Fruit fly (Drosophila melanogaster): Measurements from ENCODE around the gene CNPYb.

Gene CNPYb

dm6 chr3L:19132586-19132985, 36.6 kb upstream of the CNPYb start:
- no peak for TF ChIP-seq CG16779 (tag; optimal IDR thresholded peaks at IDR 0.05)

dm6 chr3L:19129565-19129964, 33.5 kb upstream of the CNPYb start, which contains the start of gene Spn75F:
Gene Spn75F, minus strand, starts transcription at chr3L:19129665.
- TF ChIP-seq CG1621 (tag; optimal IDR thresholded peaks at IDR 0.05) (no peak), ss (GFP tag; optimal IDR thresholded peaks at IDR 0.05) (no peak), CG32006 (GFP tag; optimal IDR thresholded peaks at IDR 0.05) (no peak), CG15336 (GFP tag; IDR thresholded peaks at IDR 0.05) (no peak), svp (GFP tag) (peak; percentile 38), topi (GFP tag; optimal IDR thresholded peaks at IDR 0.05) (no peak), OdsH (GFP tag; optimal IDR thresholded peaks at IDR 0.05) (no peak), cyc (GFP tag; optimal IDR thresholded peaks at IDR 0.05) (no peak), Sox14 (GFP tag; optimal IDR thresholded peaks at IDR 0.05) (no peak)

DNA sequence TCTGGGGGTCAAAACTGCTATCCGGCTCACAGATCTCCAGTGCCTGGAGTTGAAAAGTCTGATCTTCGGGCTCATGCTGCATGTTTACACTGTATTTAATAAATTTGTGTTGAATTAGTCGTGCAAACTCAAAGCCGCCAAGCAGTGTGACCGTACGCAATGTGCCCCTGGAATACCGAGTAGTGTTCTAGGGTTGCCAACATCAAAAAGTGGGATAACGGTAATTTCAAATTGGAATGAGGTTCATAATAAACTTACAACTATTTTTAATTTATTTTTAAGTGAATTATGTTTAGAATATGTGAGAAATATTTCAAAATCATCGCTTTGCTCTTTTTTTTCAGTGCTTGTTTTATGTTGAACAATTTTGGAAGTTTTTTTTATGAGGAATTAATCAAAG, 4.2 kb upstream of the CNPYb start, which contains the start of gene Gem2:
Gem2 (minus strand) TSS at position 176 of the 400 bp plus-strand sequence.
- TF ChIP-seq CG3032 (tag; optimal IDR thresholded peaks at IDR 0.05) (no peak), Eip78C (GFP tag) (peak; percentile 66)

- TF ChIP-seq ss (GFP tag; optimal IDR thresholded peaks at IDR 0.05), result no peak
- peak; percentile 83 for TF ChIP-seq Ets96B (tag; optimal IDR thresholded peaks at IDR 0.05)
- TF ChIP-seq Sox14 (GFP tag; optimal IDR thresholded peaks at IDR 0.05), result peak; percentile 92
- TF ChIP-seq CG16779 (tag; optimal IDR thresholded peaks at IDR 0.05), result peak; percentile 62
- TF ChIP-seq Smox (GFP tag; optimal IDR thresholded peaks at IDR 0.05), result peak; percentile 62
- TF ChIP-seq CG8632 (GFP tag; optimal IDR thresholded peaks at IDR 0.05), result peak; percentile 76
- TF ChIP-seq Eip78C (GFP tag), result peak; percentile 93
- TF ChIP-seq CG11294 (GFP tag; IDR thresholded peaks at IDR 0.05), result peak; percentile 69; the same call in 1 of the 2 replicates
- TF ChIP-seq CG3032 (tag; optimal IDR thresholded peaks at IDR 0.05), result peak; percentile 81
- no peak for TF ChIP-seq CG6276 (GFP tag; optimal IDR thresholded peaks at IDR 0.05)
- TF ChIP-seq spab (GFP tag; optimal IDR thresholded peaks at IDR 0.05), result no peak
- TF ChIP-seq fkh (GFP tag; optimal IDR thresholded peaks at IDR 0.05), result peak; percentile 60
- TF ChIP-seq CG1621 (tag; optimal IDR thresholded peaks at IDR 0.05), result no peak
- TF ChIP-seq CG7368 (GFP tag; optimal IDR thresholded peaks at IDR 0.05), result peak; percentile 55
- peak; percentile 90 for TF ChIP-seq CG8119 (GFP tag; IDR thresholded peaks at IDR 0.05)
- TF ChIP-seq CG34406 (GFP tag; optimal IDR thresholded peaks at IDR 0.05), result peak; percentile 74
- TF ChIP-seq CG15336 (GFP tag; IDR thresholded peaks at IDR 0.05), result peak; percentile 88
- TF ChIP-seq fd59A (GFP tag; optimal IDR thresholded peaks at IDR 0.05), result peak; percentile 66
- peak; percentile 59 for TF ChIP-seq Ets21C (GFP tag; optimal IDR thresholded peaks at IDR 0.05)
- TF ChIP-seq CG4318 (GFP tag; optimal IDR thresholded peaks at IDR 0.05), result peak; percentile 82
- peak; percentile 83 for TF ChIP-seq net (GFP tag; optimal IDR thresholded peaks at IDR 0.05)
- peak; percentile 77 for TF ChIP-seq Hr39 (GFP tag; optimal IDR thresholded peaks at IDR 0.05)
- TF ChIP-seq Blimp-1 (GFP tag; optimal IDR thresholded peaks at IDR 0.05), result peak; percentile 34
- TF ChIP-seq pdm3 (GFP tag; optimal IDR thresholded peaks at IDR 0.05), result peak; percentile 81
- no peak for TF ChIP-seq dac (GFP tag; optimal IDR thresholded peaks at IDR 0.05)
- TF ChIP-seq Gug (GFP tag; IDR thresholded peaks at IDR 0.05), result peak; percentile 83
- peak; percentile 83 for TF ChIP-seq achi (GFP tag; optimal IDR thresholded peaks at IDR 0.05)
- peak in 1 of 2 experiments; percentile 76 for TF ChIP-seq salr (GFP tag; optimal IDR thresholded peaks at IDR 0.05)
- TF ChIP-seq CG32006 (GFP tag; optimal IDR thresholded peaks at IDR 0.05), result peak; percentile 91
- TF ChIP-seq vri (GFP tag; optimal IDR thresholded peaks at IDR 0.05), result no peak
- TF ChIP-seq CG10631 (GFP tag; optimal IDR thresholded peaks at IDR 0.05), result peak; percentile 92
- TF ChIP-seq Eip93F (GFP tag; optimal IDR thresholded peaks at IDR 0.05), result peak; percentile 17
- TF ChIP-seq Hr4 (GFP tag; optimal IDR thresholded peaks at IDR 0.05), result peak; percentile 87
- TF ChIP-seq cyc (GFP tag; optimal IDR thresholded peaks at IDR 0.05), result peak; percentile 61
- peak; percentile 77 for TF ChIP-seq Sox15 (GFP tag; optimal IDR thresholded peaks at IDR 0.05)
- TF ChIP-seq Lpt (GFP tag; optimal IDR thresholded peaks at IDR 0.05), result peak; percentile 65
- peak; percentile 80 for TF ChIP-seq esn (GFP tag; optimal IDR thresholded peaks at IDR 0.05)
- TF ChIP-seq CG31627 (GFP tag; optimal IDR thresholded peaks at IDR 0.05), result peak; percentile 76
- TF ChIP-seq CG11902 (GFP tag; optimal IDR thresholded peaks at IDR 0.05), result peak; percentile 52
- TF ChIP-seq CG3919 (GFP tag; optimal IDR thresholded peaks at IDR 0.05), result peak; percentile 78
- peak; percentile 80 for TF ChIP-seq CG6792 (GFP tag; optimal IDR thresholded peaks at IDR 0.05)
Measured at dm6 chr3L:19097665-19098082, 1.7 kb upstream of the CNPYb start, which contains the start of the genes Naxd and CG14079. Gene Naxd, minus strand, starts transcription at chr3L:19097709. Gene CG14079, plus strand, starts transcription at chr3L:19097999.

All from whole organism, prepupa.